Worm (Caenorhabditis elegans) whole organism, L3 larva: ENCODE data around the gene lon-2.

Experiments used
- aly-2 ChIP-seq: fragments of 150-350 bp; optimal IDR thresholded peaks from 2 replicates; lab custom pipeline; 2014; ENCODE audit warnings: missing biosample characterization, missing genetic modification characterization
- ama-1 ChIP-seq: fragments of 150-350 bp; optimal IDR thresholded peaks from 2 replicates; lab custom pipeline; 2018
- ceh-16 ChIP-seq: sonication (generic microtip); optimal IDR thresholded peaks from 2 replicates; lab custom pipeline; 2017; ENCODE audit warnings: missing biosample characterization, missing genetic modification characterization
- ceh-28 ChIP-seq: fragments of 150-350 bp; optimal IDR thresholded peaks from 2 replicates; lab custom pipeline; 2014; ENCODE audit warnings: missing biosample characterization, missing genetic modification reagents, missing genetic modification characterization
- ceh-9 ChIP-seq: sonication (generic microtip); optimal IDR thresholded peaks from 2 replicates; lab custom pipeline; 2018; ENCODE audit warnings: missing biosample characterization, missing genetic modification characterization
- egl-27 ChIP-seq: sonication (generic microtip); optimal IDR thresholded peaks from 4 replicates; lab custom pipeline; 2017; ENCODE audit warnings: missing biosample characterization, missing genetic modification reagents, missing genetic modification characterization
- elt-1 ChIP-seq: fragments of 150-350 bp; optimal IDR thresholded peaks from 2 replicates; lab custom pipeline; 2014; ENCODE audit warnings: missing biosample characterization, missing genetic modification characterization
- elt-3 ChIP-seq, 3 experiments: fragments of 150-350 bp in 1 of 3; sonication (generic microtip) in 2 of 3; optimal IDR thresholded peaks; 2 replicates in 2 of 3; 4 replicates in 1 of 3; lab custom pipeline; 2014 to 2017; ENCODE audit warnings: missing biosample characterization in 3 of 3, missing genetic modification characterization in 3 of 3
- fkh-10 ChIP-seq: sonication (generic microtip); optimal IDR thresholded peaks from 2 replicates; lab custom pipeline; 2017; ENCODE audit warnings: missing biosample characterization, missing genetic modification reagents, missing genetic modification characterization
- fkh-2 ChIP-seq: fragments of 150-350 bp; optimal IDR thresholded peaks from 2 replicates; lab custom pipeline; 2014; ENCODE audit warnings: missing biosample characterization, missing genetic modification reagents, missing genetic modification characterization
- fos-1 ChIP-seq: fragments of 150-350 bp; optimal IDR thresholded peaks from 2 replicates; lab custom pipeline; 2014; ENCODE audit warnings: missing biosample characterization, missing genetic modification characterization
- hmg-11 ChIP-seq: sonication (generic microtip); optimal IDR thresholded peaks from 2 replicates; lab custom pipeline; 2016; ENCODE audit warnings: missing genetic modification characterization, missing compliant biosample characterization
- jun-1 ChIP-seq: fragments of 150-350 bp; optimal IDR thresholded peaks from 2 replicates; lab custom pipeline; 2014; ENCODE audit warnings: missing biosample characterization, missing genetic modification reagents, missing genetic modification characterization
- lin-15B ChIP-seq: fragments of 150-350 bp; optimal IDR thresholded peaks from 2 replicates; lab custom pipeline; 2014; ENCODE audit warnings: missing biosample characterization, missing genetic modification characterization
- lin-39 ChIP-seq: fragments of 150-350 bp; optimal IDR thresholded peaks from 2 replicates; lab custom pipeline; 2018; ENCODE audit warnings: missing biosample characterization, missing genetic modification reagents, missing genetic modification characterization
- lsy-12 ChIP-seq: sonication (generic microtip); optimal IDR thresholded peaks from 2 replicates; lab custom pipeline; 2016; ENCODE audit warnings: mild to moderate bottlenecking, missing genetic modification characterization, missing compliant biosample characterization
- mdl-1 ChIP-seq: fragments of 150-350 bp; optimal IDR thresholded peaks from 2 replicates; lab custom pipeline; 2014; ENCODE audit warnings: missing biosample characterization, missing genetic modification characterization
- mml-1 ChIP-seq: fragments of 150-350 bp; sonication (generic microtip); optimal IDR thresholded peaks from 3 replicates; lab custom pipeline; 2014; ENCODE audit warnings: missing biosample characterization, missing genetic modification characterization
- nfya-1 ChIP-seq: sonication (generic microtip); optimal IDR thresholded peaks from 2 replicates; lab custom pipeline; 2017; ENCODE audit warnings: missing genetic modification characterization, mild to moderate bottlenecking, missing compliant biosample characterization, antibody characterized with exemption, moderate library complexity; ENCODE audit not compliant: insufficient read depth
- nhr-11 ChIP-seq: fragments of 150-350 bp; optimal IDR thresholded peaks from 2 replicates; lab custom pipeline; 2014; ENCODE audit warnings: missing biosample characterization, missing genetic modification characterization
- nhr-12 ChIP-seq: fragments of 150-350 bp; optimal IDR thresholded peaks from 2 replicates; lab custom pipeline; 2014; ENCODE audit warnings: missing biosample characterization, missing genetic modification characterization
- nhr-23 ChIP-seq: fragments of 150-350 bp; optimal IDR thresholded peaks from 2 replicates; lab custom pipeline; 2014; ENCODE audit warnings: missing biosample characterization, missing genetic modification reagents, missing genetic modification characterization
- nhr-237 ChIP-seq: fragments of 150-350 bp; optimal IDR thresholded peaks from 2 replicates; lab custom pipeline; 2014; ENCODE audit warnings: missing biosample characterization, missing genetic modification characterization
- nhr-25 ChIP-seq: sonication (generic microtip); optimal IDR thresholded peaks from 2 replicates; lab custom pipeline; 2017; ENCODE audit warnings: missing biosample characterization, missing genetic modification characterization
- nhr-28 ChIP-seq: fragments of 150-350 bp; optimal IDR thresholded peaks from 2 replicates; lab custom pipeline; 2014; ENCODE audit warnings: missing biosample characterization, missing genetic modification characterization
- nhr-67 ChIP-seq: fragments of 150-350 bp; optimal IDR thresholded peaks from 2 replicates; lab custom pipeline; 2014; ENCODE audit warnings: missing biosample characterization, missing genetic modification characterization
- nhr-76 ChIP-seq: fragments of 150-350 bp; sonication (generic microtip); optimal IDR thresholded peaks from 5 replicates; lab custom pipeline; 2014; ENCODE audit warnings: missing biosample characterization, missing genetic modification characterization
- nhr-77 ChIP-seq: fragments of 150-350 bp; optimal IDR thresholded peaks from 2 replicates; lab custom pipeline; 2014; ENCODE audit warnings: missing biosample characterization, missing genetic modification characterization
- pha-4 ChIP-seq: fragments of 150-350 bp; optimal IDR thresholded peaks from 2 replicates; lab custom pipeline; 2014; ENCODE audit warnings: missing biosample characterization, missing genetic modification reagents, missing genetic modification characterization
- pqm-1 ChIP-seq: fragments of 150-350 bp; optimal IDR thresholded peaks from 2 replicates; lab custom pipeline; 2017; ENCODE audit warnings: missing biosample characterization, missing genetic modification characterization, inconsistent platforms
- sea-2 ChIP-seq: fragments of 150-350 bp; sonication (generic microtip); optimal IDR thresholded peaks from 4 replicates; lab custom pipeline; 2014; ENCODE audit warnings: missing biosample characterization, missing genetic modification reagents, missing genetic modification characterization
- skn-1 ChIP-seq: fragments of 150-350 bp; optimal IDR thresholded peaks from 2 replicates; lab custom pipeline; 2014; ENCODE audit warnings: missing biosample characterization, missing genetic modification characterization
- snpc-4 ChIP-seq: fragments of 150-350 bp; optimal IDR thresholded peaks from 2 replicates; lab custom pipeline; 2014; ENCODE audit warnings: missing biosample characterization, missing genetic modification characterization
- tbx-2 ChIP-seq: sonication (generic microtip); optimal IDR thresholded peaks from 2 replicates; lab custom pipeline; 2016; ENCODE audit warnings: mild to moderate bottlenecking, missing genetic modification characterization, missing compliant biosample characterization
- unc-39 ChIP-seq: sonication (generic microtip); optimal IDR thresholded peaks from 4 replicates; lab custom pipeline; 2017; ENCODE audit warnings: missing biosample characterization, missing genetic modification characterization
- unc-62 ChIP-seq: fragments of 150-350 bp; sonication (generic microtip); optimal IDR thresholded peaks from 4 replicates; lab custom pipeline; 2014; ENCODE audit warnings: missing biosample characterization, missing genetic modification reagents, missing genetic modification characterization
- zag-1 ChIP-seq: fragments of 150-350 bp; optimal IDR thresholded peaks from 2 replicates; lab custom pipeline; 2014; ENCODE audit warnings: missing biosample characterization, missing genetic modification characterization
- ztf-11 ChIP-seq: fragments of 150-350 bp; optimal IDR thresholded peaks from 2 replicates; lab custom pipeline; 2014; ENCODE audit warnings: missing biosample characterization, missing genetic modification characterization
- ztf-4 ChIP-seq: fragments of 150-350 bp; optimal IDR thresholded peaks from 2 replicates; lab custom pipeline; 2014; ENCODE audit warnings: missing biosample characterization, missing genetic modification characterization

Gene lon-2

DNA sequence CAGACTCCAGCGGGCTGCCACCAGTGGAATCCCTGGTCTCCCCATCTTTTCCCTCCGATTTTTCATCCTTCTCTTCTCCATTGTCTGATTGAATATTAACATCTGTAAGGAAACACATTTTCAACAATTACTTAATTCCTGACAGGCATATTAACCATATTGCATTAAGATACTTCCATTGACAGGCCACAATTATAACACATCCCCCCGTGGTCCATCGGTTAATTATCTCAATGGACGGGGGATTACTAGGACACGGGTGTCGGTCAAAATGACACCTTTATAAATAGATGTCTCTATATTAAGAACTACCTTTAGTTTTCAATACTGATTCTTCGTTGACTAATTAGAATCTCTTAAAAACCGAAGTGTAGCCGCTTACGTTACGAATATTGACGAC, 10.8 kb upstream of the lon-2 start:
- TF ChIP-seq lin-15B (tag; lab: Kevin White, UChicago) (no peak), mdl-1 (tag; lab: Kevin White, UChicago) (no peak), nhr-76 (tag; lab: Kevin White, UChicago) (no peak), pha-4 (tag; lab: Kevin White, UChicago) (no peak), fkh-10 (GFP tag; lab: Kevin White, UChicago) (no peak), sea-2 (GFP tag; lab: Kevin White, UChicago) (no peak), nhr-237 (tag; lab: Kevin White, UChicago) (no peak), fos-1 (tag; lab: Kevin White, UChicago) (no peak), nfya-1 (tag; lab: Kevin White, UChicago) (no peak), egl-27 (no peak), tbx-2 (tag; lab: Kevin White, UChicago) (no peak), elt-1 (tag; lab: Kevin White, UChicago) (no peak), elt-3 (tag; optimal IDR thresholded peaks at IDR 0.05; lab: Kevin White, UChicago) (no peak)
- TF ChIP-seq, all 47 proteins: peak for 0

DNA sequence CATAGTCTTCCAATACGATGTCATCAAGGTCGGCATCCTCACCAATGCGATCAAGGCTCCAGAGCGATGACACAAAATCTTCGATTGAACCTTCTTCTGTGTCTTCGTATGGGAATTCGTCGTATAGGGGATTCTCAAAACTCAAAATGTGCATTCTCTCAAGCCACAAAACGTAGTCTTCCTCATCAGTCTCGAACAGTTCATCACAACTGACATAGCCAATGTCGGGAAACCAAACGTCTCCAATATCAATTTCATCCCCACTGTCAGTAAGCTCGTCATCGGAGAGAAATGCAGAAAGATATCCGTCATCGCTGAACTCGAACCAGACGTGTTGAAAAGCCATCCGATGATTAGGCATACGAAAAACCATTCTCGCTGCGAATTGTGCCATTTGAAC, 5.8 kb upstream of the lon-2 start, which contains the start of gene C39E6.2:
TSS of gene C39E6.2 (minus strand) at position 394 of the 400 bp plus-strand sequence.
- TF ChIP-seq nhr-11 (tag; lab: Kevin White, UChicago) (no peak), nhr-12 (tag; lab: Kevin White, UChicago) (no peak), egl-27 (no peak), snpc-4 (no peak), ceh-9 (tag; lab: Kevin White, UChicago) (no peak), unc-39 (no peak), nhr-28 (no peak), fos-1 (tag; lab: Kevin White, UChicago) (no peak), aly-2 (tag; lab: Kevin White, UChicago) (no peak)

DNA sequence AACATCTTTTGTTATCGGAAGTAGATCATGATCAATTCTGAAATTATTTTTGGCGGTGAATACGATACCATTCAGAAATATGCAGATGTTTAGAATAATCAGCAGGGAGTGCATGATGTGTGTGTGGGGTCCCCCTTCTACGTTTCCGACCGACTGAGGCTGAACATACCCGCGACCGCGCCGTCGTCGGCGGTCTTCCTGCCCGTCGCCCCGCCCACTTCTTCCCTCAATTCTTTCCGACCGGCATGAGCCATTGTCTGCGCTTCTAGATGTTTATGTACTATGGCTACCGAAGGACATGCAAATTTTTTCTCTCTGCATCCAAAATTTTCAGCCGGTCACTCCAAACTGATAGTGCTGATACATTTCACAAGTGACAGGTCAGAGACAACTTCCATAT, 4.8 kb downstream of the lon-2 start:
- TF ChIP-seq lin-39 (peak; percentile 37), nhr-77 (no peak), hmg-11 (peak; percentile 2)

DNA sequence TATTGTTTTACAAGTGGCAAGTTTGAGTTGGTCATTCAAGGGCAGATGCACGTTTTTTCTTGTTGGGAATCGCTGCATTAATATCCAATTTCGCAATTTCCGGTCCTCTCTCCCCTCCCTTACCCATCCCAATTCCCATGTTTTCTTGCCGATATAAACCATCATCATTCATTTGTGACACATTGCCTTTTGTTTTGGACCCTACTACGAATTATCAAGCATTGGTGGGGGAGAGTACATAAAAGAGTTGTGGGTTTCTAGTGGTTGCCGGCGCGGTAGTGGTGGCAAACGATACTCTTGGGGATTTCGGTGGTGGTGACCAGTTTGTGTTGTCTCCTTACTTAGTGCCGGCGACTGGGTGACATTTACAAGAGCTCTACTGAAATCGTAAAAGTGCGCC, 6.6 kb downstream of the lon-2 start:
- TF ChIP-seq ceh-28 (tag; lab: Kevin White, UChicago) (no peak), ceh-9 (tag; lab: Kevin White, UChicago) (no peak), lin-39 (peak; percentile 32), hmg-11 (no peak), jun-1 (no peak), ceh-16 (tag; lab: Kevin White, UChicago) (no peak), tbx-2 (tag; lab: Kevin White, UChicago) (no peak)

- TF ChIP-seq snpc-4, result no peak
- TF ChIP-seq mdl-1 (tag; lab: Kevin White, UChicago), result peak; percentile 5
Observed at ce11 chrX:4740630-4741029, 8.3 kb downstream of the lon-2 start.

DNA sequence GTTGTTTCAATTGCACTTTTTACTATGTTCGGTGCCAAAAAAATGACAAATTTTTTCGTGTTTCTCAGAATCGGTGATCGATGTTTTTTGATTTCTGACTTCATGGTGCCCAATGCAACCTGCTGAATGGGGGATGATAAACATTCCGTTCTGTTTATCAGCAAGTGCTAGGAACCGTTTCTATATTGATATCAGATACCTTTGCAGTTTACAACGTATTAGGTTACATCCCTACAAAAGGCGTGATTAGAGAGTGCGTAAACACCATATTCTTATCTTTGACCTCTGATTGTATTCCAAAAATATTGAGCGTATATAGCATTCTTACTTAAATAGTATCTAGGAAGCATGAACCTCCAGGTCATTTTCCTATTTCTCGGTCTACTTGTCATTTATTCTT, 16.1 kb downstream of the lon-2 start, which contains the start of gene aman-1:
TSS of gene aman-1 (plus strand) at position 344 of the 400 bp plus-strand sequence.
- no peak for TF ChIP-seq ztf-11
- TF ChIP-seq lin-39, result no peak
- no peak for TF ChIP-seq fos-1 (tag; lab: Kevin White, UChicago)
- TF ChIP-seq zag-1 (tag; lab: Kevin White, UChicago), result no peak
- TF ChIP-seq nhr-25, result no peak
- no peak for TF ChIP-seq lin-15B (tag; lab: Kevin White, UChicago)
- TF ChIP-seq hmg-11, result no peak
- TF ChIP-seq nhr-76 (tag; lab: Kevin White, UChicago), result no peak
- no peak for TF ChIP-seq ztf-4 (tag; lab: Kevin White, UChicago)
- no peak for TF ChIP-seq lsy-12
- TF ChIP-seq elt-3 (tag; optimal IDR thresholded peaks at IDR 0.05; lab: Kevin White, UChicago), result no peak
- TF ChIP-seq nhr-77, result no peak
- no peak for TF ChIP-seq nhr-237 (tag; lab: Kevin White, UChicago)
- no peak for TF ChIP-seq skn-1

DNA sequence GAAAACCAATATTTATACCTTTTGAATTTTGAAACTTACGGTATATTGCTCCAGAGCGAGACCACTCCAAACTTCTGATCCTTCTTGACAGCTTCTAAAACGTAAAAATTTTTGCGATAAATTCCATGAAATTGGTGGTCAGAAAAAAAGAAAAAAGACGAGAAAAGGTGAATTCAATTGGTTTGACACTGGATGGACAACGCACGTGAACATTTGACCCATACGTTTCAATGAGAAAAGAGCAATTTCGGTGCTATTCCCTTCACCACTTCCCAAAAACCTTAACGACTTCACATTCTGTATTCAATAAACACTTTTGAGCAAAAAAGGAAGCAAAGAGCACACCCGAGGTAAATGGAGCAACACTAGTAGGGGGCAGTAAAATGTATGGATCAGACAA, 21.5 kb downstream of the lon-2 start, which contains the start of gene acc-3:
TSS of gene acc-3 (minus strand) at position 101 of the 400 bp plus-strand sequence.
- TF ChIP-seq ztf-4 (tag; lab: Kevin White, UChicago) (no peak), ama-1 (no peak), nhr-25 (no peak), pqm-1 (tag; lab: Kevin White, UChicago) (no peak), sea-2 (GFP tag; lab: Kevin White, UChicago) (no peak), mdl-1 (tag; lab: Kevin White, UChicago) (no peak), fkh-10 (GFP tag; lab: Kevin White, UChicago) (no peak), snpc-4 (no peak), mml-1 (tag; lab: Kevin White, UChicago) (no peak), aly-2 (tag; lab: Kevin White, UChicago) (no peak), nhr-11 (tag; lab: Kevin White, UChicago) (no peak), nhr-77 (no peak), fkh-2 (tag; lab: Kevin White, UChicago) (no peak), lsy-12 (no peak), nhr-67 (tag; lab: Kevin White, UChicago) (no peak), lin-15B (tag; lab: Kevin White, UChicago) (no peak), pha-4 (tag; lab: Kevin White, UChicago) (no peak), unc-62 (GFP tag; lab: Kevin White, UChicago) (no peak), nhr-23 (no peak)
